Fruit fly (Drosophila melanogaster): Measurements from ENCODE around the gene Teh4.

DNA sequence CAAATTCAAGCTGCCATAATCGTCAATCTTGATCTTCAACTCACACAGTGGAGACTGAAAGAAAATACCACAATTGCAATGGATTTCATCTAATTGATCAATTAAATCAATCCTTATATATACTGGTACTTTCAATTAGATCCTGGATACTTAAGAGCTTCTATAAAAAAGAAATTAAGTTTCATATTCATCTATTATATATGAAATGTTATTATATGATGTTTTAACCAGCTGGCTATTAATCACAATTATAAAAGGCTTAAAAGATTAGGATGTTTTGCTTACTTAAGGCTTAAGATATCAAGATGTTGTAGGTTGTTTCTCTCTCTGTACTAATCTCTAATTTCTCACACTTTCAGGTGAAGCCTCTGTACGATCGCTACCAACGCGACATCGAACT is 26.8 kb upstream of the Teh4 start:
- TF ChIP-seq Mio (GFP tag; optimal IDR thresholded peaks at IDR 0.05) = no peak
- no peak for TF ChIP-seq h (GFP tag; optimal IDR thresholded peaks at IDR 0.05)
- no peak for TF ChIP-seq psq (GFP tag; optimal IDR thresholded peaks at IDR 0.05)
- no peak for TF ChIP-seq sv (GFP tag; optimal IDR thresholded peaks at IDR 0.05)
- TF ChIP-seq Hnf4 (GFP tag; optimal IDR thresholded peaks at IDR 0.05) = no peak
- TF ChIP-seq rgr (GFP tag; optimal IDR thresholded peaks at IDR 0.05) = no peak
- no peak for TF ChIP-seq Sp1 (GFP tag; optimal IDR thresholded peaks at IDR 0.05)
- no peak for TF ChIP-seq dsf (GFP tag; optimal IDR thresholded peaks at IDR 0.05; ENCODE audit: borderline replicate concordance)
- TF ChIP-seq CG32264 (GFP tag; optimal IDR thresholded peaks at IDR 0.05) = no peak
- TF ChIP-seq CrebA (GFP tag; optimal IDR thresholded peaks at IDR 0.05; ENCODE audit: borderline replicate concordance) = no peak
- TF ChIP-seq Hr83 (GFP tag; optimal IDR thresholded peaks at IDR 0.05; ENCODE audit: poor library complexity, severe bottlenecking) = no peak
- TF ChIP-seq Vsx2 (GFP tag; optimal IDR thresholded peaks at IDR 0.05; ENCODE audit: partially characterized antibody) = no peak

Data from whole organism, wandering third instar larva.